Worm (Caenorhabditis elegans): Measurements from ENCODE around the gene scl-17.

The scl-17 gene

ce11 chrII:1412359-1412907 is 32.6 kb upstream of the scl-17 start, which contains the start of gene alkb-1:
alkb-1 (plus strand) TSS chrII:1412409.
- TF ChIP-seq ztf-1 (GFP tag; conservative IDR thresholded peaks at IDR 0.05): no peak
- TF ChIP-seq sem-4 (tag; optimal IDR thresholded peaks at IDR 0.05): no peak
- TF ChIP-seq skn-1 (tag; optimal IDR thresholded peaks at IDR 0.05): no peak
- TF ChIP-seq nhr-6 (tag; optimal IDR thresholded peaks at IDR 0.05): no peak
- TF ChIP-seq nhr-10 (tag; optimal IDR thresholded peaks at IDR 0.05): no peak
- TF ChIP-seq peb-1 (tag; optimal IDR thresholded peaks at IDR 0.05): no peak
- TF ChIP-seq ceh-16 (tag; optimal IDR thresholded peaks at IDR 0.05): no peak
- no peak for TF ChIP-seq C34F6.9 (tag; optimal IDR thresholded peaks at IDR 0.05)
- TF ChIP-seq nhr-25 (tag; optimal IDR thresholded peaks at IDR 0.05): no peak
- TF ChIP-seq nhr-77 (tag; optimal IDR thresholded peaks at IDR 0.05): no peak
- TF ChIP-seq fos-1 (tag; optimal IDR thresholded peaks at IDR 0.05): no peak
- TF ChIP-seq lin-13 (GFP tag; optimal IDR thresholded peaks at IDR 0.05): no peak
- TF ChIP-seq R02D3.7 (tag; optimal IDR thresholded peaks at IDR 0.05): no peak
- TF ChIP-seq crh-2 (tag; optimal IDR thresholded peaks at IDR 0.05): no peak
- TF ChIP-seq aly-2 (tag; optimal IDR thresholded peaks at IDR 0.05): no peak
- TF ChIP-seq ZK546.5 (tag; optimal IDR thresholded peaks at IDR 0.05): no peak

ce11 chrII:1419994-1420393 is 25.0 kb upstream of the scl-17 start:
- TF ChIP-seq blmp-1 (tag; optimal IDR thresholded peaks at IDR 0.05; ENCODE audit: insufficient read depth): no peak

- TF ChIP-seq nhr-21 (tag; optimal IDR thresholded peaks at IDR 0.05) (no peak), F13H6.1 (tag; optimal IDR thresholded peaks at IDR 0.05) (no peak), blmp-1 (tag; optimal IDR thresholded peaks at IDR 0.05; ENCODE audit: insufficient read depth) (no peak), nhr-12 (tag; optimal IDR thresholded peaks at IDR 0.05) (no peak), nhr-11 (tag; optimal IDR thresholded peaks at IDR 0.05) (no peak), crh-2 (tag; optimal IDR thresholded peaks at IDR 0.05) (no peak), zag-1 (tag; optimal IDR thresholded peaks at IDR 0.05) (no peak), C34F6.9 (tag; optimal IDR thresholded peaks at IDR 0.05) (no peak), unc-39 (tag; optimal IDR thresholded peaks at IDR 0.05) (no peak), elt-3 (tag; optimal IDR thresholded peaks at IDR 0.05) (no peak), unc-55 (GFP tag; optimal IDR thresholded peaks at IDR 0.05) (no peak)
Measured at ce11 chrII:1420806-1421463, 24.1 kb upstream of the scl-17 start.

DNA sequence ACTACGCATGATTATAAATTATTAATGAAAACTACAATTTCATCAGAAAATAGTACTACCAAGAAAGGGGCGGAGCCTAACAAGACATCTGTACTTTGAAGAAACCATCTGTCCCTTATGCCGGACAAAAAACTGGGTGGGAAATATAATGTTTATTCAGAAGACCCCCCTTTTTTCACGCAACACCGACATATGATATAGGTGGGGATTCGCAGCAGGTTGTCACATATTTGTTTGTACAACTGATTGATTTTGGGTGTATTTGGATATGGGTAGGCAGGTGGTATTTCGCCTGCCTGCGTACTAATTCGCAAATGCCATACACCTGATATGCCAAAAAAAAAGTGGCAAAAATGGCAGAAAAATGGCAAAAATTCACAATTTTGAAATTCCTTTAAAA is 21.4 kb upstream of the scl-17 start, which contains the start of gene Y51H7C.10:
TSS of gene Y51H7C.10 (minus strand) at position 101 of the 400 bp plus-strand sequence.
- TF ChIP-seq mdl-1 (tag; optimal IDR thresholded peaks at IDR 0.05) (no peak), zag-1 (tag; optimal IDR thresholded peaks at IDR 0.05) (no peak), nhr-10 (tag; optimal IDR thresholded peaks at IDR 0.05) (no peak), unc-55 (GFP tag; optimal IDR thresholded peaks at IDR 0.05) (no peak), mab-5 (tag; optimal IDR thresholded peaks at IDR 0.05) (no peak), mbf-1 (tag; optimal IDR thresholded peaks at IDR 0.05) (no peak), nhr-11 (tag; optimal IDR thresholded peaks at IDR 0.05) (no peak), ceh-82 (tag; optimal IDR thresholded peaks at IDR 0.05) (no peak), lin-11 (tag; optimal IDR thresholded peaks at IDR 0.05) (no peak), fos-1 (tag; optimal IDR thresholded peaks at IDR 0.05) (no peak), nhr-6 (tag; optimal IDR thresholded peaks at IDR 0.05) (no peak), snpc-4 (tag; optimal IDR thresholded peaks at IDR 0.05) (no peak), R02D3.7 (tag; optimal IDR thresholded peaks at IDR 0.05) (no peak), Y55F3AM.14 (GFP tag; optimal IDR thresholded peaks at IDR 0.05) (no peak), nhr-129 (tag; optimal IDR thresholded peaks at IDR 0.05) (no peak), sma-3 (GFP tag; optimal IDR thresholded peaks at IDR 0.05) (no peak), nhr-12 (tag; optimal IDR thresholded peaks at IDR 0.05) (no peak), unc-39 (tag; optimal IDR thresholded peaks at IDR 0.05) (no peak), alr-1 (tag; optimal IDR thresholded peaks at IDR 0.05) (no peak), elt-1 (tag; optimal IDR thresholded peaks at IDR 0.05) (no peak)

Data from whole organism, L2 larva.